Worm (Caenorhabditis elegans): Measurements from ENCODE around the gene K02E7.4.

K02E7.4 gene

ce11 chrII:1116521-1116920 lies 44.3 kb downstream of the K02E7.4 start:
- TF ChIP-seq dmd-4 (tag; optimal IDR thresholded peaks at IDR 0.05; ENCODE audit: borderline replicate concordance): no peak
- no peak for TF ChIP-seq madf-2 (tag; optimal IDR thresholded peaks at IDR 0.05)
- TF ChIP-seq sdc-2 (tag; optimal IDR thresholded peaks at IDR 0.05): no peak
- TF ChIP-seq ceh-31 (tag; optimal IDR thresholded peaks at IDR 0.05): no peak
- no peak for TF ChIP-seq C38D4.7 (GFP tag; optimal IDR thresholded peaks at IDR 0.05)
- no peak for TF ChIP-seq mec-3 (tag; optimal IDR thresholded peaks at IDR 0.05; ENCODE audit: borderline replicate concordance)
- no peak for TF ChIP-seq hlh-8 (tag; optimal IDR thresholded peaks at IDR 0.05)
- TF ChIP-seq odd-2 (tag; optimal IDR thresholded peaks at IDR 0.05): no peak
- no peak for TF ChIP-seq ceh-45 (GFP tag; IDR thresholded peaks at IDR 0.05)
- TF ChIP-seq pha-2 (tag; optimal IDR thresholded peaks at IDR 0.05): no peak
- no peak for TF ChIP-seq sox-4 (tag; optimal IDR thresholded peaks at IDR 0.05)
- TF ChIP-seq elt-4 (tag; optimal IDR thresholded peaks at IDR 0.05): no peak
- no peak for TF ChIP-seq dve-1 (tag; optimal IDR thresholded peaks at IDR 0.05)
- no peak for TF ChIP-seq K02D7.2 (tag; optimal IDR thresholded peaks at IDR 0.05)
- no peak for TF ChIP-seq ceh-48 (tag; optimal IDR thresholded peaks at IDR 0.05)
- no peak for TF ChIP-seq pha-4 (tag; optimal IDR thresholded peaks at IDR 0.05)
- no peak for TF ChIP-seq eyg-1 (tag; optimal IDR thresholded peaks at IDR 0.05)
- TF ChIP-seq pax-1 (tag; optimal IDR thresholded peaks at IDR 0.05): no peak
- TF ChIP-seq C08G9.2 (tag; optimal IDR thresholded peaks at IDR 0.05): no peak
- no peak for TF ChIP-seq unc-3 (GFP tag; conservative IDR thresholded peaks at IDR 0.05)
- TF ChIP-seq unc-3 (tag; optimal IDR thresholded peaks at IDR 0.05): no peak

ce11 chrII:1117992-1118729 lies 46.0 kb downstream of the K02E7.4 start, which contains the start of gene lips-13:
lips-13 (minus strand) TSS chrII:1118042.
- TF ChIP-seq eyg-1 (tag; optimal IDR thresholded peaks at IDR 0.05) (no peak), gmeb-2 (tag; optimal IDR thresholded peaks at IDR 0.05) (no peak), rnt-1 (tag; optimal IDR thresholded peaks at IDR 0.05) (no peak), ztf-16 (tag; optimal IDR thresholded peaks at IDR 0.05) (no peak), hlh-30 (tag; optimal IDR thresholded peaks at IDR 0.05; ENCODE audit: insufficient read depth) (no peak), F13H6.1 (tag; optimal IDR thresholded peaks at IDR 0.05) (no peak), hlh-13 (GFP tag; optimal IDR thresholded peaks at IDR 0.05) (no peak), ahr-1 (tag; optimal IDR thresholded peaks at IDR 0.05) (no peak), ceh-30 (tag; optimal IDR thresholded peaks at IDR 0.05) (no peak), unc-86 (tag; optimal IDR thresholded peaks at IDR 0.05) (no peak), ceh-6 (GFP tag; optimal IDR thresholded peaks at IDR 0.05) (no peak), ref-2 (tag; optimal IDR thresholded peaks at IDR 0.05) (no peak), npax-4 (tag; optimal IDR thresholded peaks at IDR 0.05) (no peak), che-1 (tag; optimal IDR thresholded peaks at IDR 0.05) (no peak), ceh-2 (tag; optimal IDR thresholded peaks at IDR 0.05) (no peak), pat-9 (tag; optimal IDR thresholded peaks at IDR 0.05) (no peak), fax-1 (tag; optimal IDR thresholded peaks at IDR 0.05) (no peak), C08G9.2 (tag; optimal IDR thresholded peaks at IDR 0.05) (no peak)

ce11 chrII:1123208-1123607 lies 51.0 kb downstream of the K02E7.4 start, which contains the start of the genes sut-1 and eri-3:
sut-1 (minus strand) TSS chrII:1123265.
eri-3 (plus strand) TSS chrII:1123534.
- no peak for TF ChIP-seq lim-6 (tag; optimal IDR thresholded peaks at IDR 0.05)
- no peak for TF ChIP-seq pat-9 (tag; optimal IDR thresholded peaks at IDR 0.05)
- no peak for TF ChIP-seq ztf-16 (tag; optimal IDR thresholded peaks at IDR 0.05)

All from whole organism, late embryonic.